Worm (Caenorhabditis elegans): ENCODE measurements around the gene nlp-24.

Gene nlp-24

ce11 chrV:11572803-11573490 is 43.2 kb upstream of the nlp-24 start, which contains the start of the genes H12C20.7 and nhr-68 (continued):
- TF ChIP-seq aly-2 (tag; optimal IDR thresholded peaks at IDR 0.05) (no peak), jun-1 (tag; optimal IDR thresholded peaks at IDR 0.05) (peak; percentile 37), dve-1 (tag; optimal IDR thresholded peaks at IDR 0.05; ENCODE audit: insufficient read depth) (peak; percentile 99), nhr-6 (tag; optimal IDR thresholded peaks at IDR 0.05) (peak; percentile 48), cey-2 (tag; optimal IDR thresholded peaks at IDR 0.05; ENCODE audit: borderline replicate concordance, insufficient read depth) (peak; percentile 96), dmd-8 (GFP tag; IDR thresholded peaks at IDR 0.05) (0 out of 2 replicates have a peak, but pooled peaks have one; percentile 26), attf-4 (tag; optimal IDR thresholded peaks at IDR 0.05) (no peak), mdt-29 (GFP tag; IDR thresholded peaks at IDR 0.05) (peak; percentile 90), hmg-1.1 (GFP tag; IDR thresholded peaks at IDR 0.05) (no peak), nhr-28 (tag; optimal IDR thresholded peaks at IDR 0.05) (peak; percentile 97), hlh-30 (tag; optimal IDR thresholded peaks at IDR 0.05; ENCODE audit: insufficient read depth) (peak; percentile 96), hif-1 (tag; optimal IDR thresholded peaks at IDR 0.05) (peak in 1 of 2 experiments; percentile 16), daf-16 (GFP tag; optimal IDR thresholded peaks at IDR 0.05) (peak; percentile 95), daf-16 (tag; optimal IDR thresholded peaks at IDR 0.05) (peak; percentile 100), nhr-48 (tag; optimal IDR thresholded peaks at IDR 0.05) (peak; percentile 99), ztf-11 (tag; optimal IDR thresholded peaks at IDR 0.05) (no peak), Y5F2A.4 (GFP tag; optimal IDR thresholded peaks at IDR 0.05) (no peak), ZK337.2 (GFP tag; IDR thresholded peaks at IDR 0.05) (no peak), lin-29 (GFP tag; IDR thresholded peaks at IDR 0.05) (peak; percentile 66; the same call in 1 of the 2 replicates), mxl-3 (GFP tag; optimal IDR thresholded peaks at IDR 0.05) (peak; percentile 100), pqm-1 (tag; optimal IDR thresholded peaks at IDR 0.05) (peak; percentile 59), duxl-1 (tag; optimal IDR thresholded peaks at IDR 0.05; ENCODE audit: poor library complexity) (peak; percentile 90), dmd-6 (GFP tag; IDR thresholded peaks at IDR 0.05) (peak; percentile 100), mdl-1 (tag; optimal IDR thresholded peaks at IDR 0.05) (peak; percentile 38 to 98), php-3 (GFP tag; IDR thresholded peaks at IDR 0.05) (peak; percentile 97), T20F7.1 (GFP tag; optimal IDR thresholded peaks at IDR 0.05) (peak; percentile 84), lsy-2 (tag; optimal IDR thresholded peaks at IDR 0.05) (peak in 1 of 2 experiments; percentile 93), rbr-2 (tag; optimal IDR thresholded peaks at IDR 0.05) (peak; percentile 38), T26A8.4 (GFP tag; IDR thresholded peaks at IDR 0.05) (peak; percentile 89), mep-1 (tag; optimal IDR thresholded peaks at IDR 0.05) (peak; percentile 85), nhr-10 (tag; optimal IDR thresholded peaks at IDR 0.05) (peak; percentile 99), hlh-11 (tag; optimal IDR thresholded peaks at IDR 0.05) (peak; percentile 99), spr-1 (tag; optimal IDR thresholded peaks at IDR 0.05) (peak; percentile 86), madf-9 (GFP tag; conservative IDR thresholded peaks at IDR 0.05) (peak; percentile 56; the same call in 1 of the 2 replicates), ctbp-1 (GFP tag; IDR thresholded peaks at IDR 0.05) (peak; percentile 70), spr-3 (GFP tag; optimal IDR thresholded peaks at IDR 0.05) (no peak), ztf-7 (tag; optimal IDR thresholded peaks at IDR 0.05) (peak; percentile 72), nhr-42 (GFP tag; IDR thresholded peaks at IDR 0.05) (peak; percentile 86; the same call in 1 of the 2 replicates), lin-39 (tag; optimal IDR thresholded peaks at IDR 0.05) (no peak), snpc-1.2 (GFP tag; IDR thresholded peaks at IDR 0.05) (no peak), nhr-77 (tag; optimal IDR thresholded peaks at IDR 0.05) (peak; percentile 88), daf-19 (GFP tag; conservative IDR thresholded peaks at IDR 0.05) (0 out of 2 replicates have a peak, but pooled peaks have one; percentile 40), nhr-11 (tag; optimal IDR thresholded peaks at IDR 0.05) (peak; percentile 50), fos-1 (tag; optimal IDR thresholded peaks at IDR 0.05) (peak; percentile 21), D1046.2 (GFP tag; IDR thresholded peaks at IDR 0.05) (peak; percentile 44; the same call in 1 of the 2 replicates), skn-1 (tag; optimal IDR thresholded peaks at IDR 0.05) (no peak), nhr-76 (tag; optimal IDR thresholded peaks at IDR 0.05) (peak; percentile 42), lin-38 (GFP tag; IDR thresholded peaks at IDR 0.05) (peak; percentile 62), madf-5 (GFP tag; IDR thresholded peaks at IDR 0.05) (no peak)
